Worm (Caenorhabditis elegans) whole organism, L4 larva: Measurements from ENCODE around the gene col-175.

Experiments used
- F49E8.2 ChIP-seq: sonication (generic microtip); optimal IDR thresholded peaks from 2 replicates; lab custom pipeline; 2016; ENCODE audit warnings: missing compliant biosample characterization, mild to moderate bottlenecking, missing genetic modification characterization, borderline replicate concordance
- R02D3.7 ChIP-seq: fragments of 150-350 bp; sonication (generic microtip); optimal IDR thresholded peaks from 3 replicates; lab custom pipeline; 2014; ENCODE audit warnings: missing biosample characterization, missing genetic modification characterization
- T26A8.4 ChIP-seq: fragments of 200-800 bp; sonication (Bioruptor generic); IDR thresholded peaks from 2 replicates; pipeline ENCODE4 v1.3.6; 2022; ENCODE audit warnings: missing genetic modification characterization, missing compliant biosample characterization
- ZK546.5 ChIP-seq, 2 experiments: sonication (generic microtip); optimal IDR thresholded peaks; 2 replicates each; lab custom pipeline; 2017; ENCODE audit warnings: missing biosample characterization in 2 of 2, missing genetic modification characterization in 2 of 2
- aha-1 ChIP-seq: fragments of 150-350 bp; peaks from one replicate; lab custom pipeline; 2014; ENCODE audit warnings: missing biosample characterization, missing genetic modification characterization
- ama-1 ChIP-seq: fragments of 150-350 bp; optimal IDR thresholded peaks from 2 replicates; lab custom pipeline; 2014; ENCODE audit warnings: inconsistent platforms, mixed read lengths
- ceh-62 ChIP-seq: sonication (generic microtip); optimal IDR thresholded peaks from 2 replicates; lab custom pipeline; 2017; ENCODE audit warnings: missing biosample characterization, missing genetic modification characterization
- daf-16 ChIP-seq, 3 experiments: sonication (generic microtip); optimal IDR thresholded peaks; 2 replicates each; lab custom pipeline; 2016 to 2017; ENCODE audit warnings: missing genetic modification characterization in 3 of 3, missing genetic modification reagents in 3 of 3, mild to moderate bottlenecking in 2 of 3, missing compliant biosample characterization in 2 of 3, missing biosample characterization in 1 of 3, moderate library complexity in 1 of 3
- dmd-8 ChIP-seq: fragments of 200-800 bp; sonication (Bioruptor generic); IDR thresholded peaks from 2 replicates; pipeline ENCODE4 v1.3.6; 2022; ENCODE audit warnings: missing genetic modification characterization, missing compliant biosample characterization
- dve-1 ChIP-seq: sonication (generic microtip); optimal IDR thresholded peaks from 2 replicates; lab custom pipeline; 2017; ENCODE audit warnings: antibody characterized with exemption, mild to moderate bottlenecking, missing genetic modification characterization, missing compliant biosample characterization; ENCODE audit not compliant: insufficient read depth
- egl-43 ChIP-seq: fragments of 200-800 bp; sonication (Bioruptor generic); IDR thresholded peaks from 2 replicates; pipeline ENCODE4 v1.3.6; 2022; ENCODE audit warnings: missing genetic modification reagents, missing genetic modification characterization, missing compliant biosample characterization
- hlh-11 ChIP-seq: fragments of 200-800 bp; sonication (Bioruptor generic); optimal IDR thresholded peaks from 2 replicates; lab custom pipeline; 2018; ENCODE audit warnings: mild to moderate bottlenecking, missing genetic modification characterization, missing compliant biosample characterization
- hlh-30 ChIP-seq: sonication (generic microtip); optimal IDR thresholded peaks from 2 replicates; lab custom pipeline; 2017; ENCODE audit warnings: antibody characterized with exemption, mild to moderate bottlenecking, missing genetic modification characterization, missing compliant biosample characterization; ENCODE audit not compliant: insufficient read depth
- hmg-1.1 ChIP-seq: fragments of 200-800 bp; sonication (Bioruptor generic); IDR thresholded peaks from 2 replicates; pipeline ENCODE4 v1.3.6; 2022; ENCODE audit warnings: missing genetic modification reagents, missing genetic modification characterization, missing compliant biosample characterization
- lim-7 ChIP-seq: fragments of 200-800 bp; sonication (Bioruptor generic); IDR thresholded peaks from 2 replicates; pipeline ENCODE4 v1.3.6; 2022; ENCODE audit warnings: missing genetic modification characterization, missing compliant biosample characterization
- lin-29 ChIP-seq: fragments of 200-800 bp; sonication (Bioruptor generic); IDR thresholded peaks from 2 replicates; pipeline ENCODE4 v1.3.6; 2022; ENCODE audit warnings: missing genetic modification reagents, missing genetic modification characterization, missing compliant biosample characterization
- lin-38 ChIP-seq: fragments of 200-800 bp; sonication (Bioruptor generic); IDR thresholded peaks from 2 replicates; pipeline ENCODE4 v1.3.6; 2022; ENCODE audit warnings: missing genetic modification reagents, missing genetic modification characterization, missing compliant biosample characterization
- lsy-2 ChIP-seq, 2 experiments: fragments of 150-350 bp in 1 of 2; sonication (generic microtip) in 1 of 2; optimal IDR thresholded peaks; 2 replicates each; lab custom pipeline; 2014 to 2017; ENCODE audit warnings: missing biosample characterization in 2 of 2, missing genetic modification characterization in 2 of 2
- mdt-29 ChIP-seq: fragments of 200-800 bp; sonication (Bioruptor generic); IDR thresholded peaks from 2 replicates; pipeline ENCODE4 v1.3.6; 2022; ENCODE audit warnings: missing genetic modification reagents, missing genetic modification characterization, missing compliant biosample characterization
- mep-1 ChIP-seq: fragments of 150-350 bp; sonication (generic microtip); optimal IDR thresholded peaks from 3 replicates; lab custom pipeline; 2014; ENCODE audit warnings: missing biosample characterization, missing genetic modification characterization
- nhr-111 ChIP-seq: fragments of 200-800 bp; sonication (Bioruptor generic); optimal IDR thresholded peaks from 2 replicates; lab custom pipeline; 2018; ENCODE audit warnings: mild to moderate bottlenecking, missing genetic modification characterization, missing compliant biosample characterization
- nhr-28 ChIP-seq: fragments of 150-350 bp; optimal IDR thresholded peaks from 2 replicates; lab custom pipeline; 2014; ENCODE audit warnings: missing biosample characterization, missing genetic modification characterization
- nhr-41 ChIP-seq: fragments of 200-800 bp; sonication (Bioruptor generic); IDR thresholded peaks from 2 replicates; pipeline ENCODE4 v1.3.6; 2022; ENCODE audit warnings: missing genetic modification reagents, missing genetic modification characterization, missing compliant biosample characterization
- nhr-42 ChIP-seq: fragments of 200-800 bp; sonication (Bioruptor generic); IDR thresholded peaks from 2 replicates; pipeline ENCODE4 v1.3.6; 2022; ENCODE audit warnings: missing genetic modification characterization, missing compliant biosample characterization
- nhr-77 ChIP-seq: fragments of 150-350 bp; optimal IDR thresholded peaks from 2 replicates; lab custom pipeline; 2014; ENCODE audit warnings: missing biosample characterization, missing genetic modification characterization
- pqm-1 ChIP-seq: sonication (generic microtip); optimal IDR thresholded peaks from 2 replicates; lab custom pipeline; 2017; ENCODE audit warnings: missing biosample characterization, missing genetic modification characterization
- sdz-12 ChIP-seq: fragments of 200-800 bp; sonication (Bioruptor generic); optimal IDR thresholded peaks from 2 replicates; lab custom pipeline; 2018; ENCODE audit warnings: mild to moderate bottlenecking, missing genetic modification characterization, missing compliant biosample characterization
- snpc-1.2 ChIP-seq: fragments of 200-800 bp; sonication (Bioruptor generic); IDR thresholded peaks from 2 replicates; pipeline ENCODE4 v1.3.6; 2022; ENCODE audit warnings: missing genetic modification reagents, missing genetic modification characterization, missing compliant biosample characterization
- unc-130 ChIP-seq: sonication (generic microtip); optimal IDR thresholded peaks from 2 replicates; lab custom pipeline; 2016; ENCODE audit warnings: missing genetic modification reagents, missing genetic modification characterization, missing compliant biosample characterization
- unc-39 ChIP-seq: sonication (generic microtip); optimal IDR thresholded peaks from 2 replicates; lab custom pipeline; 2017; ENCODE audit warnings: missing biosample characterization, missing genetic modification characterization
- unc-62 ChIP-seq, 3 experiments: fragments of 150-350 bp in 1 of 3; sonication (generic microtip); optimal IDR thresholded peaks in 2 of 3; peaks in 1 of 3; 1 replicate in 1 of 3; 2 replicates in 2 of 3; lab custom pipeline; 2014 to 2017; ENCODE audit warnings: missing biosample characterization in 3 of 3, missing genetic modification characterization in 3 of 3, missing genetic modification reagents in 3 of 3, missing genotype in 1 of 3
- zip-2 ChIP-seq: fragments of 150-350 bp; optimal IDR thresholded peaks from 2 replicates; lab custom pipeline; 2014; ENCODE audit warnings: missing biosample characterization, missing genetic modification characterization
- ztf-7 ChIP-seq: fragments of 150-350 bp; optimal IDR thresholded peaks from 2 replicates; lab custom pipeline; 2014; ENCODE audit warnings: missing biosample characterization, missing genetic modification characterization

col-175 gene

ce11 chrX:9210086-9210485 lies 24.3 kb downstream of the col-175 start (continued):
- no peak for TF ChIP-seq nhr-77 (tag; lab: Kevin White, UChicago)
- no peak for TF ChIP-seq zip-2 (tag; lab: Kevin White, UChicago)
- TF ChIP-seq lin-29 (GFP tag; lab: Robert Waterston, UW) = no peak
- TF ChIP-seq mep-1 (tag; lab: Kevin White, UChicago) = peak; percentile 9
- TF ChIP-seq unc-62 (GFP tag; optimal IDR thresholded peaks at IDR 0.05 in 1 of 2; lab: Kevin White, UChicago) = no peak
- no peak for TF ChIP-seq unc-62 (tag; optimal IDR thresholded peaks at IDR 0.05; lab: Kevin White, UChicago)
- TF ChIP-seq dmd-8 (GFP tag; lab: Robert Waterston, UW) = no peak
- peak; percentile 7 for TF ChIP-seq hlh-30 (tag; lab: Kevin White, UChicago)
- TF ChIP-seq nhr-42 = no peak
- TF ChIP-seq mdt-29 (GFP tag; lab: Robert Waterston, UW) = no peak
- TF ChIP-seq aha-1 = peak; percentile 74
- TF ChIP-seq hlh-11 = peak; percentile 65
- no peak for TF ChIP-seq egl-43 (GFP tag; lab: Robert Waterston, UW)
- TF ChIP-seq ama-1 = no peak

ce11 chrX:9208933-9209332 lies 25.5 kb downstream of the col-175 start:
- TF ChIP-seq mep-1 (tag; lab: Kevin White, UChicago) = no peak
- no peak for TF ChIP-seq lsy-2 (tag; optimal IDR thresholded peaks at IDR 0.05; lab: Kevin White, UChicago)
- no peak for TF ChIP-seq snpc-1.2 (GFP tag; lab: Robert Waterston, UW)
- no peak for TF ChIP-seq R02D3.7 (tag; lab: Kevin White, UChicago)
- no peak for TF ChIP-seq hmg-1.1 (GFP tag; lab: Robert Waterston, UW)
- no peak for TF ChIP-seq nhr-28 (tag; lab: Kevin White, UChicago)
- peak in 1 of 2 experiments; percentile 99 for TF ChIP-seq unc-62 (GFP tag; optimal IDR thresholded peaks at IDR 0.05 in 1 of 2; lab: Kevin White, UChicago)
- TF ChIP-seq unc-62 (tag; optimal IDR thresholded peaks at IDR 0.05; lab: Kevin White, UChicago) = no peak

- TF ChIP-seq hlh-30 (tag; lab: Kevin White, UChicago) (peak; percentile 21), daf-16 (GFP tag; optimal IDR thresholded peaks at IDR 0.05; lab: Kevin White, UChicago) (no peak), daf-16 (tag; optimal IDR thresholded peaks at IDR 0.05; lab: Kevin White, UChicago) (peak; percentile 83), ZK546.5 (tag; optimal IDR thresholded peaks at IDR 0.05; lab: Kevin White, UChicago) (no peak), dve-1 (peak; percentile 48), zip-2 (tag; lab: Kevin White, UChicago) (no peak), sdz-12 (GFP tag; lab: Kevin White, UChicago) (no peak), hlh-11 (peak; percentile 1), F49E8.2 (no peak), lin-38 (GFP tag; lab: Robert Waterston, UW) (no peak), nhr-111 (GFP tag; lab: Kevin White, UChicago) (no peak), lim-7 (GFP tag; lab: Robert Waterston, UW) (no peak), unc-39 (no peak), ztf-7 (tag; lab: Kevin White, UChicago) (no peak), T26A8.4 (no peak), ceh-62 (tag; lab: Kevin White, UChicago) (no peak), pqm-1 (peak; percentile 57), nhr-41 (GFP tag; lab: Robert Waterston, UW) (no peak), unc-130 (GFP tag; lab: Kevin White, UChicago) (no peak), lin-29 (GFP tag; lab: Robert Waterston, UW) (no peak)
These were observed 25.9 kb downstream of the col-175 start for ce11 chrX:9208492-9208891.

ce11 chrX:9206731-9207130 lies 27.7 kb downstream of the col-175 start:
- TF ChIP-seq hmg-1.1 (GFP tag; lab: Robert Waterston, UW) (no peak), unc-62 (GFP tag; optimal IDR thresholded peaks at IDR 0.05 in 1 of 2; lab: Kevin White, UChicago) (peak in 1 of 2 experiments; percentile 93), unc-62 (tag; optimal IDR thresholded peaks at IDR 0.05; lab: Kevin White, UChicago) (no peak)
